Worm (Caenorhabditis elegans): ENCODE results near the gene K04C2.3.
A peak's percentile ranks its signal among the peaks of the same experiment; 100 is the strongest.

The K04C2.3 gene

ce11 chrIII:6837320-6837719 lies 35.6 kb upstream of the K04C2.3 start:
- TF ChIP-seq lin-13 (GFP tag; optimal IDR thresholded peaks at IDR 0.05) (no peak), nhr-76 (tag; optimal IDR thresholded peaks at IDR 0.05) (no peak), alr-1 (tag; optimal IDR thresholded peaks at IDR 0.05; ENCODE audit: borderline replicate concordance) (no peak), ztf-11 (tag; optimal IDR thresholded peaks at IDR 0.05) (no peak)

ce11 chrIII:6839091-6839490 lies 33.8 kb upstream of the K04C2.3 start:
- TF ChIP-seq irx-1 (tag; optimal IDR thresholded peaks at IDR 0.05) (no peak), ceh-8 (GFP tag; optimal IDR thresholded peaks at IDR 0.05) (no peak), ceh-90 (tag; optimal IDR thresholded peaks at IDR 0.05) (no peak), mdl-1 (tag; optimal IDR thresholded peaks at IDR 0.05) (no peak), mab-9 (GFP tag; IDR thresholded peaks at IDR 0.05) (no peak), ets-5 (GFP tag; IDR thresholded peaks at IDR 0.05) (no peak), mep-1 (tag; optimal IDR thresholded peaks at IDR 0.05) (no peak), nhr-12 (tag; optimal IDR thresholded peaks at IDR 0.05) (no peak), nhr-28 (tag; optimal IDR thresholded peaks at IDR 0.05) (no peak), fkh-10 (GFP tag; optimal IDR thresholded peaks at IDR 0.05) (no peak), pqm-1 (tag; optimal IDR thresholded peaks at IDR 0.05) (no peak), snpc-4 (tag; optimal IDR thresholded peaks at IDR 0.05) (no peak), fkh-4 (tag; optimal IDR thresholded peaks at IDR 0.05; ENCODE audit: borderline replicate concordance) (no peak), tbx-2 (tag; optimal IDR thresholded peaks at IDR 0.05) (no peak), lin-14 (GFP tag; optimal IDR thresholded peaks at IDR 0.05) (no peak)

ce11 chrIII:6848654-6849204 lies 24.2 kb upstream of the K04C2.3 start, which contains the start of gene dhhc-5:
Gene dhhc-5 (minus strand): TSS chrIII:6849059.
- TF ChIP-seq sptf-1 (tag; optimal IDR thresholded peaks at IDR 0.05): no peak
- peak; percentile 68 for TF ChIP-seq elt-2 (tag; optimal IDR thresholded peaks at IDR 0.05)

ce11 chrIII:6850255-6850654 lies 22.6 kb upstream of the K04C2.3 start, which contains the start of gene srv-1:
Gene srv-1 (plus strand): TSS chrIII:6850385.
- TF ChIP-seq elt-2 (tag; optimal IDR thresholded peaks at IDR 0.05) (peak; percentile 92), hlh-4 (tag; optimal IDR thresholded peaks at IDR 0.05) (no peak), vab-15 (tag; optimal IDR thresholded peaks at IDR 0.05) (no peak), dpl-1 (GFP tag; optimal IDR thresholded peaks at IDR 0.05) (no peak), hlh-17 (GFP tag; optimal IDR thresholded peaks at IDR 0.05; ENCODE audit: borderline replicate concordance) (no peak), efl-3 (GFP tag; optimal IDR thresholded peaks at IDR 0.05) (no peak), xbp-1 (tag; optimal IDR thresholded peaks at IDR 0.05) (no peak), efl-1 (optimal IDR thresholded peaks at IDR 0.05) (no peak), efl-1 (GFP tag; optimal IDR thresholded peaks at IDR 0.05 in 1 of 2) (peak in 1 of 2 experiments; percentile 72), ces-1 (GFP tag; optimal IDR thresholded peaks at IDR 0.05) (no peak), aly-2 (tag; optimal IDR thresholded peaks at IDR 0.05) (no peak), unc-62 (GFP tag; optimal IDR thresholded peaks at IDR 0.05) (no peak), unc-30 (tag; optimal IDR thresholded peaks at IDR 0.05) (no peak), lsy-2 (tag; optimal IDR thresholded peaks at IDR 0.05) (no peak), ama-1 (optimal IDR thresholded peaks at IDR 0.05) (no peak), Y116A8C.19 (tag; optimal IDR thresholded peaks at IDR 0.05; ENCODE audit: borderline replicate concordance) (no peak), sox-4 (tag; optimal IDR thresholded peaks at IDR 0.05) (no peak), ceh-88 (GFP tag; IDR thresholded peaks at IDR 0.05) (no peak), swsn-7 (tag; optimal IDR thresholded peaks at IDR 0.05) (no peak), unc-98 (GFP tag; IDR thresholded peaks at IDR 0.05) (no peak), lin-35 (GFP tag; optimal IDR thresholded peaks at IDR 0.05) (peak in 1 of 2 experiments; percentile 14), nhr-77 (tag; optimal IDR thresholded peaks at IDR 0.05) (no peak), nhr-71 (tag; optimal IDR thresholded peaks at IDR 0.05) (peak; percentile 31), nhr-85 (tag) (no peak), mep-1 (tag; optimal IDR thresholded peaks at IDR 0.05) (no peak), alr-1 (tag; optimal IDR thresholded peaks at IDR 0.05; ENCODE audit: borderline replicate concordance) (no peak), egl-27 (tag; optimal IDR thresholded peaks at IDR 0.05) (no peak), nhr-90 (tag; optimal IDR thresholded peaks at IDR 0.05; ENCODE audit: poor library complexity) (peak; percentile 8), sup-37 (GFP tag; optimal IDR thresholded peaks at IDR 0.05) (no peak), snu-23 (GFP tag; optimal IDR thresholded peaks at IDR 0.05) (no peak), ceh-8 (GFP tag; optimal IDR thresholded peaks at IDR 0.05) (no peak), nhr-84 (tag; optimal IDR thresholded peaks at IDR 0.05) (no peak)
